Worm (Caenorhabditis elegans) whole organism, L3 larva: ENCODE data around the gene ikke-1.

ENCODE experiments used
- R02D3.7 ChIP-seq: fragments of 150-350 bp; optimal IDR thresholded peaks from 2 replicates; lab custom pipeline; 2014; ENCODE audit warnings: missing biosample characterization, missing genetic modification characterization
- ZK546.5 ChIP-seq: sonication (generic microtip); optimal IDR thresholded peaks from 2 replicates; lab custom pipeline; 2017; ENCODE audit warnings: missing biosample characterization, missing genetic modification characterization
- aly-2 ChIP-seq: fragments of 150-350 bp; optimal IDR thresholded peaks from 2 replicates; lab custom pipeline; 2014; ENCODE audit warnings: missing biosample characterization, missing genetic modification characterization
- ama-1 ChIP-seq: fragments of 150-350 bp; optimal IDR thresholded peaks from 2 replicates; lab custom pipeline; 2018
- ceh-16 ChIP-seq: sonication (generic microtip); optimal IDR thresholded peaks from 2 replicates; lab custom pipeline; 2017; ENCODE audit warnings: missing biosample characterization, missing genetic modification characterization
- ceh-28 ChIP-seq: fragments of 150-350 bp; optimal IDR thresholded peaks from 2 replicates; lab custom pipeline; 2014; ENCODE audit warnings: missing biosample characterization, missing genetic modification reagents, missing genetic modification characterization
- ceh-82 ChIP-seq: fragments of 150-350 bp; optimal IDR thresholded peaks from 2 replicates; lab custom pipeline; 2014; ENCODE audit warnings: missing biosample characterization, missing genetic modification characterization
- ceh-9 ChIP-seq: sonication (generic microtip); optimal IDR thresholded peaks from 2 replicates; lab custom pipeline; 2018; ENCODE audit warnings: missing biosample characterization, missing genetic modification characterization
- daf-12 ChIP-seq: fragments of 150-350 bp; optimal IDR thresholded peaks from 2 replicates; lab custom pipeline; 2014; ENCODE audit warnings: missing biosample characterization, missing genetic modification reagents, missing genetic modification characterization
- egl-27 ChIP-seq: sonication (generic microtip); optimal IDR thresholded peaks from 4 replicates; lab custom pipeline; 2017; ENCODE audit warnings: missing biosample characterization, missing genetic modification reagents, missing genetic modification characterization
- egl-5 ChIP-seq: fragments of 150-350 bp; optimal IDR thresholded peaks from 2 replicates; lab custom pipeline; 2017; ENCODE audit warnings: missing biosample characterization, missing genetic modification reagents, missing genetic modification characterization, inconsistent platforms
- elt-1 ChIP-seq: fragments of 150-350 bp; optimal IDR thresholded peaks from 2 replicates; lab custom pipeline; 2014; ENCODE audit warnings: missing biosample characterization, missing genetic modification characterization
- elt-2 ChIP-seq: sonication (generic microtip); optimal IDR thresholded peaks from 2 replicates; lab custom pipeline; 2016; ENCODE audit warnings: missing genetic modification reagents, mild to moderate bottlenecking, missing genetic modification characterization, missing compliant biosample characterization
- elt-3 ChIP-seq, 3 experiments: fragments of 150-350 bp in 1 of 3; sonication (generic microtip) in 2 of 3; optimal IDR thresholded peaks; 2 replicates in 2 of 3; 4 replicates in 1 of 3; lab custom pipeline; 2014 to 2017; ENCODE audit warnings: missing biosample characterization in 3 of 3, missing genetic modification characterization in 3 of 3
- eor-1 ChIP-seq, 2 experiments: fragments of 150-350 bp; optimal IDR thresholded peaks; 2 replicates each; lab custom pipeline; 2014 to 2018; ENCODE audit warnings: missing biosample characterization in 2 of 2, missing genetic modification characterization in 2 of 2
- fkh-10 ChIP-seq: sonication (generic microtip); optimal IDR thresholded peaks from 2 replicates; lab custom pipeline; 2017; ENCODE audit warnings: missing biosample characterization, missing genetic modification reagents, missing genetic modification characterization
- fkh-2 ChIP-seq: fragments of 150-350 bp; optimal IDR thresholded peaks from 2 replicates; lab custom pipeline; 2014; ENCODE audit warnings: missing biosample characterization, missing genetic modification reagents, missing genetic modification characterization
- fos-1 ChIP-seq: fragments of 150-350 bp; optimal IDR thresholded peaks from 2 replicates; lab custom pipeline; 2014; ENCODE audit warnings: missing biosample characterization, missing genetic modification characterization
- hmg-11 ChIP-seq: sonication (generic microtip); optimal IDR thresholded peaks from 2 replicates; lab custom pipeline; 2016; ENCODE audit warnings: missing genetic modification characterization, missing compliant biosample characterization
- jun-1 ChIP-seq: fragments of 150-350 bp; optimal IDR thresholded peaks from 2 replicates; lab custom pipeline; 2014; ENCODE audit warnings: missing biosample characterization, missing genetic modification reagents, missing genetic modification characterization
- lin-15B ChIP-seq: fragments of 150-350 bp; optimal IDR thresholded peaks from 2 replicates; lab custom pipeline; 2014; ENCODE audit warnings: missing biosample characterization, missing genetic modification characterization
- lin-39 ChIP-seq: fragments of 150-350 bp; optimal IDR thresholded peaks from 2 replicates; lab custom pipeline; 2018; ENCODE audit warnings: missing biosample characterization, missing genetic modification reagents, missing genetic modification characterization
- lsy-12 ChIP-seq: sonication (generic microtip); optimal IDR thresholded peaks from 2 replicates; lab custom pipeline; 2016; ENCODE audit warnings: mild to moderate bottlenecking, missing genetic modification characterization, missing compliant biosample characterization
- mdl-1 ChIP-seq: fragments of 150-350 bp; optimal IDR thresholded peaks from 2 replicates; lab custom pipeline; 2014; ENCODE audit warnings: missing biosample characterization, missing genetic modification characterization
- mml-1 ChIP-seq: fragments of 150-350 bp; sonication (generic microtip); optimal IDR thresholded peaks from 3 replicates; lab custom pipeline; 2014; ENCODE audit warnings: missing biosample characterization, missing genetic modification characterization
- nfya-1 ChIP-seq: sonication (generic microtip); optimal IDR thresholded peaks from 2 replicates; lab custom pipeline; 2017; ENCODE audit warnings: missing genetic modification characterization, mild to moderate bottlenecking, missing compliant biosample characterization, antibody characterized with exemption, moderate library complexity; ENCODE audit not compliant: insufficient read depth
- nhr-11 ChIP-seq: fragments of 150-350 bp; optimal IDR thresholded peaks from 2 replicates; lab custom pipeline; 2014; ENCODE audit warnings: missing biosample characterization, missing genetic modification characterization
- nhr-12 ChIP-seq: fragments of 150-350 bp; optimal IDR thresholded peaks from 2 replicates; lab custom pipeline; 2014; ENCODE audit warnings: missing biosample characterization, missing genetic modification characterization
- nhr-23 ChIP-seq: fragments of 150-350 bp; optimal IDR thresholded peaks from 2 replicates; lab custom pipeline; 2014; ENCODE audit warnings: missing biosample characterization, missing genetic modification reagents, missing genetic modification characterization
- nhr-237 ChIP-seq: fragments of 150-350 bp; optimal IDR thresholded peaks from 2 replicates; lab custom pipeline; 2014; ENCODE audit warnings: missing biosample characterization, missing genetic modification characterization
- nhr-25 ChIP-seq: sonication (generic microtip); optimal IDR thresholded peaks from 2 replicates; lab custom pipeline; 2017; ENCODE audit warnings: missing biosample characterization, missing genetic modification characterization
- nhr-28 ChIP-seq: fragments of 150-350 bp; optimal IDR thresholded peaks from 2 replicates; lab custom pipeline; 2014; ENCODE audit warnings: missing biosample characterization, missing genetic modification characterization
- nhr-43 ChIP-seq: sonication (generic microtip); optimal IDR thresholded peaks from 2 replicates; lab custom pipeline; 2016; ENCODE audit warnings: mild to moderate bottlenecking, missing genetic modification characterization, missing compliant biosample characterization; ENCODE audit not compliant: poor library complexity, severe bottlenecking
- nhr-67 ChIP-seq: fragments of 150-350 bp; optimal IDR thresholded peaks from 2 replicates; lab custom pipeline; 2014; ENCODE audit warnings: missing biosample characterization, missing genetic modification characterization
- nhr-76 ChIP-seq: fragments of 150-350 bp; sonication (generic microtip); optimal IDR thresholded peaks from 5 replicates; lab custom pipeline; 2014; ENCODE audit warnings: missing biosample characterization, missing genetic modification characterization
- nhr-77 ChIP-seq: fragments of 150-350 bp; optimal IDR thresholded peaks from 2 replicates; lab custom pipeline; 2014; ENCODE audit warnings: missing biosample characterization, missing genetic modification characterization
- pha-4 ChIP-seq: fragments of 150-350 bp; optimal IDR thresholded peaks from 2 replicates; lab custom pipeline; 2014; ENCODE audit warnings: missing biosample characterization, missing genetic modification reagents, missing genetic modification characterization
- pqm-1 ChIP-seq: fragments of 150-350 bp; optimal IDR thresholded peaks from 2 replicates; lab custom pipeline; 2017; ENCODE audit warnings: missing biosample characterization, missing genetic modification characterization, inconsistent platforms
- sea-2 ChIP-seq: fragments of 150-350 bp; sonication (generic microtip); optimal IDR thresholded peaks from 4 replicates; lab custom pipeline; 2014; ENCODE audit warnings: missing biosample characterization, missing genetic modification reagents, missing genetic modification characterization
- skn-1 ChIP-seq: fragments of 150-350 bp; optimal IDR thresholded peaks from 2 replicates; lab custom pipeline; 2014; ENCODE audit warnings: missing biosample characterization, missing genetic modification characterization
- snpc-4 ChIP-seq: fragments of 150-350 bp; optimal IDR thresholded peaks from 2 replicates; lab custom pipeline; 2014; ENCODE audit warnings: missing biosample characterization, missing genetic modification characterization
- tbx-2 ChIP-seq: sonication (generic microtip); optimal IDR thresholded peaks from 2 replicates; lab custom pipeline; 2016; ENCODE audit warnings: mild to moderate bottlenecking, missing genetic modification characterization, missing compliant biosample characterization
- unc-39 ChIP-seq: sonication (generic microtip); optimal IDR thresholded peaks from 4 replicates; lab custom pipeline; 2017; ENCODE audit warnings: missing biosample characterization, missing genetic modification characterization
- unc-62 ChIP-seq: fragments of 150-350 bp; sonication (generic microtip); optimal IDR thresholded peaks from 4 replicates; lab custom pipeline; 2014; ENCODE audit warnings: missing biosample characterization, missing genetic modification reagents, missing genetic modification characterization
- zag-1 ChIP-seq: fragments of 150-350 bp; optimal IDR thresholded peaks from 2 replicates; lab custom pipeline; 2014; ENCODE audit warnings: missing biosample characterization, missing genetic modification characterization
- ztf-11 ChIP-seq: fragments of 150-350 bp; optimal IDR thresholded peaks from 2 replicates; lab custom pipeline; 2014; ENCODE audit warnings: missing biosample characterization, missing genetic modification characterization
- ztf-4 ChIP-seq: fragments of 150-350 bp; optimal IDR thresholded peaks from 2 replicates; lab custom pipeline; 2014; ENCODE audit warnings: missing biosample characterization, missing genetic modification characterization

Gene ikke-1

DNA sequence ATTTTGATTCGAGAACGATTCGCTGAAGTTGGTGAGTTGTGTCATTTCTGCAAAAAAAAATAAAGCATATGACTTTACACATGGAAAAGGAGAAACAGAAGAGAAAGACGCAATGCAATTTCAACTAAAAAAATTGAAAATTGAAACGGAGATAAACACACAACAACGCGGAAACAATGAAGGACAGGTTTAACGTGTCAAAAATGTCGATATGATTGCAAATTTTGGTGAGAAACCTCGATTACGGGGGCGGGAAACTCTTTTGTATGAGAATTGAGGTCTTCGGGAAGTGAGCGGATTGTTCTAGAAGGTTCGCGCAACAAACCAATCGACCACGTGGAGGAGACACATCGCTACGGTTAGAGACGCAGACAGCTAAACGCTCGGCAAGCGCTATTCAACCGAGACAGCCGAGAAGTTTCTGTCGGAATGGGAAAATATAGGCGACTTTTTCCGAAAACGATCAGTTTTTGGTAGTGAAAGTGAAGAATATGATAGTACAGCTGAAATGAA, 3.3 kb upstream of the ikke-1 start, which contains the start of gene R107.5 (continued):
- TF ChIP-seq mdl-1 (peak; percentile 87), lin-39 (peak; percentile 92), hmg-11 (peak; percentile 82), nhr-11 (tag; lab: Kevin White, UChicago) (no peak), pha-4 (tag; lab: Kevin White, UChicago) (peak; percentile 80), nhr-43 (tag; lab: Kevin White, UChicago) (peak; percentile 92), mml-1 (tag; lab: Kevin White, UChicago) (peak; percentile 56), nfya-1 (peak; percentile 96)

DNA sequence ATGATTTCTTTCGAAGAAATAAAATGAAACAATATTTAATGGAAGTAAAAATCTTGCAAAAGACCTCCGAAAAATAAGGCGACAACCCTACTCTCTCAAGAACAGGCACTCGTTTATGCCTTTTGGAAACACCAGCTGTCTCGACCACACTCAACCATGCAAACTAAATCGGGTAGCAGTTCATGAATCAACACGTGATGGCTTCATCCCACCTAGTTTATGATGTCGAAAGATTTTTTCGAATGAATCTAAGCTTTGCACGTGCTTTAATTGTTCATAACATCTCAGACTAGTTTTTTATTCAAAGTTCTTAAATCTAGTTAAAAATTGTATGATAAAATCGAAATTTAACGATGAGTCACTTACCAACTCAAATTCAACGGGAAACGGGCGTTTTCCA, 2.8 kb upstream of the ikke-1 start:
- TF ChIP-seq ama-1 (lab: Kevin White, UChicago) (peak; percentile 83), lsy-12 (tag; lab: Kevin White, UChicago) (no peak)
- TF ChIP-seq, all 47 proteins: peak for 1

DNA sequence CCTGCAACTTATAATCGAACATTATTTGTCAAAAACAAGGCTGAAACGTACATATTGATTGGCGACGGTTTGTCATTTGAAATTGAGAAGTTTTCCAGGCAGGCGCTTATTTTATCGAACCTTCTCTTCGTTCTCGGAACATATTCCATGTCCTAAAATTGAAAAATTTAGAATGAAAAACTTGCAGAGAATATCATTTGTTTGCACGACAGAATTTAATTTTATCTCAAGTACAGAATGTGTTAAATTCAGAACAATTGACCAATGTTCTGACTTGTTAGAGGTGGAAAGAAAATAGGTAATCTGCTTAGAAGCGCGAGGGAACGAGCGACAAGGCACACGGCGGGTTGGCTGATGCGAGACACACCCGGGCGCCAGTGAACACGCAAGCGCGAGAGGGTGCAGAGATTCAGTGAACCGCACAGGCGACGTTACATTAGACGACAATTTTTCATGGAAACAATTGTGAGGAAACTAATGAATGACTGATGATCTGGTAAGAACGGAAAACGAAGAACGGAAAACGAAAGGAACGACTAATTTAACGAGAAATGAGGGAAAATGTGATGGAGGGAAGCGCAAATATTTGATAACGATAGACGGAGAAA, 2.0 kb upstream of the ikke-1 start:
- TF ChIP-seq ceh-82 (tag; lab: Kevin White, UChicago) (no peak), nhr-11 (tag; lab: Kevin White, UChicago) (no peak), ceh-9 (tag; lab: Kevin White, UChicago) (no peak), lsy-12 (tag; lab: Kevin White, UChicago) (peak; percentile 12), tbx-2 (tag; lab: Kevin White, UChicago) (no peak), nhr-67 (no peak), daf-12 (tag; lab: Kevin White, UChicago) (no peak), ztf-11 (tag; lab: Kevin White, UChicago) (no peak), nhr-43 (tag; lab: Kevin White, UChicago) (peak; percentile 3), nhr-237 (tag; lab: Kevin White, UChicago) (no peak), elt-1 (tag; lab: Kevin White, UChicago) (no peak), ZK546.5 (no peak), nhr-23 (tag; lab: Kevin White, UChicago) (no peak), sea-2 (GFP tag; lab: Kevin White, UChicago) (no peak), nhr-25 (tag; lab: Kevin White, UChicago) (peak; percentile 59), snpc-4 (no peak), hmg-11 (peak; percentile 79), nhr-76 (no peak), mml-1 (tag; lab: Kevin White, UChicago) (no peak), egl-27 (tag; lab: Kevin White, UChicago) (no peak), pha-4 (tag; lab: Kevin White, UChicago) (peak; percentile 12), unc-39 (tag; lab: Kevin White, UChicago) (no peak), jun-1 (tag; lab: Kevin White, UChicago) (peak; percentile 66), eor-1 (tag; optimal IDR thresholded peaks at IDR 0.05; lab: Kevin White, UChicago) (no peak), unc-62 (GFP tag; lab: Kevin White, UChicago) (no peak), ztf-4 (tag; lab: Kevin White, UChicago) (peak; percentile 18), fos-1 (tag; lab: Kevin White, UChicago) (no peak), zag-1 (tag; lab: Kevin White, UChicago) (no peak), elt-3 (tag; optimal IDR thresholded peaks at IDR 0.05; lab: Kevin White, UChicago) (no peak), fkh-10 (GFP tag; lab: Kevin White, UChicago) (no peak), nhr-28 (tag; lab: Kevin White, UChicago) (no peak), nhr-77 (tag; lab: Kevin White, UChicago) (no peak), nfya-1 (peak; percentile 54), ceh-16 (tag; lab: Kevin White, UChicago) (no peak), aly-2 (tag; lab: Kevin White, UChicago) (no peak), ama-1 (lab: Kevin White, UChicago) (peak; percentile 94), lin-39 (peak; percentile 60), ceh-28 (tag; lab: Kevin White, UChicago) (no peak), R02D3.7 (no peak), fkh-2 (tag; lab: Kevin White, UChicago) (no peak), mdl-1 (no peak), elt-2 (tag; lab: Kevin White, UChicago) (peak; percentile 22), nhr-12 (no peak), pqm-1 (no peak), skn-1 (tag; lab: Kevin White, UChicago) (no peak), lin-15B (tag; lab: Kevin White, UChicago) (peak; percentile 26), egl-5 (tag; lab: Kevin White, UChicago) (no peak)
